Fruit fly (Drosophila melanogaster): ENCODE data around the gene CG11594.
A peak's percentile ranks its signal among the peaks of the same experiment; 100 is the strongest.

The CG11594 gene

dm6 chr3L:4070221-4070995 is 44.6 kb upstream of the CG11594 start (continued):
- TF ChIP-seq sens-2 (GFP tag; IDR thresholded peaks at IDR 0.05) (peak; percentile 88), CG15479 (GFP tag; optimal IDR thresholded peaks at IDR 0.05) (no peak), CG11504 (tag; optimal IDR thresholded peaks at IDR 0.05) (peak; percentile 86), nmo (GFP tag; optimal IDR thresholded peaks at IDR 0.05) (peak; percentile 86), NC2α (GFP tag; optimal IDR thresholded peaks at IDR 0.05) (peak; percentile 72), maf-S (GFP tag; optimal IDR thresholded peaks at IDR 0.05) (peak; percentile 86), Sin3A (optimal IDR thresholded peaks at IDR 0.05) (no peak), CG10654 (GFP tag; optimal IDR thresholded peaks at IDR 0.05) (peak; percentile 77), Nf-YA (GFP tag; IDR thresholded peaks at IDR 0.05) (peak; percentile 91), CG14667 (GFP tag; IDR thresholded peaks at IDR 0.05) (peak; percentile 89), Kr (GFP tag; optimal IDR thresholded peaks at IDR 0.05) (no peak), CG3838 (GFP tag; optimal IDR thresholded peaks at IDR 0.05) (peak; percentile 36), ci (GFP tag; IDR thresholded peaks at IDR 0.05) (peak; percentile 98), CG17802 (tag; optimal IDR thresholded peaks at IDR 0.05) (peak; percentile 70), CG11560 (tag; IDR thresholded peaks at IDR 0.05) (peak; percentile 82)

DNA sequence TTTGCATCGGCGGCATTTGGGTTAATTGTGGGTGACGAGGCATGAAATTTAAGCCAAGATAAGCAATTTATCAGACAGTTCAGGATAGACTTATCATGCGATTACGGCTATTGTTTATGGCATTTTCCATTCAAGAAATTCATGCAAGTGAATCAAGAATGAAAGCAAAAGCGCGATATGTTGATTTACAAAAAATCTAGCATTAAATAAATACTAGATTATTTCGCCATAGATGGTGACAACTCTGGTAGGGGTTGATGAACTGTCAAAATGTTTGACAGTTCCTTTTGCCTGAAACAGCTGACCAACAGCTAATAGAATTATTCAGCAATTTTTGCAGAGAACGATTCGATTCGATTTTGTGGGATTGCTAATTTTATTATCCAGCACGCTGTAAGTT is 43.3 kb upstream of the CG11594 start, which contains the start of gene CG32259:
Gene CG32259, plus strand, starts transcription at position 301 of the 400 bp plus-strand sequence.
- peak; percentile 84 for TF ChIP-seq stwl (tag; optimal IDR thresholded peaks at IDR 0.05)
- no peak for TF ChIP-seq NFAT (GFP tag; IDR thresholded peaks at IDR 0.05)
- no peak for TF ChIP-seq Ravus (GFP tag; IDR thresholded peaks at IDR 0.05)

- TF ChIP-seq CG2889 (GFP tag; IDR thresholded peaks at IDR 0.05) (no peak), Sox102F (GFP tag; optimal IDR thresholded peaks at IDR 0.05) (no peak), zfh2 (GFP tag; optimal IDR thresholded peaks at IDR 0.05) (no peak), abd-A (tag; optimal IDR thresholded peaks at IDR 0.05) (no peak), Deaf1 (tag; optimal IDR thresholded peaks at IDR 0.05) (peak; percentile 58), NFAT (GFP tag; IDR thresholded peaks at IDR 0.05) (0 out of 2 replicates have a peak, but pooled peaks have one; percentile 20), CG2202 (tag; optimal IDR thresholded peaks at IDR 0.05) (no peak), Dek (tag; optimal IDR thresholded peaks at IDR 0.05) (no peak), CG13296 (GFP tag; optimal IDR thresholded peaks at IDR 0.05) (no peak), CG10431 (GFP tag; optimal IDR thresholded peaks at IDR 0.05) (no peak), jing (GFP tag; optimal IDR thresholded peaks at IDR 0.05) (no peak), Bgb (GFP tag; IDR thresholded peaks at IDR 0.05; ENCODE audit: partially characterized antibody) (no peak), Doc3 (GFP tag; IDR thresholded peaks at IDR 0.05; ENCODE audit: partially characterized antibody) (no peak), CG11085 (GFP tag; IDR thresholded peaks at IDR 0.05) (no peak), Taf1 (GFP tag; IDR thresholded peaks at IDR 0.05) (no peak), grn (GFP tag; optimal IDR thresholded peaks at IDR 0.05) (peak; percentile 33), gt (GFP tag; IDR thresholded peaks at IDR 0.05) (no peak), Max (GFP tag; optimal IDR thresholded peaks at IDR 0.05) (no peak), knrl (GFP tag; IDR thresholded peaks at IDR 0.05; ENCODE audit: partially characterized antibody) (no peak), ERR (GFP tag; optimal IDR thresholded peaks at IDR 0.05) (no peak), scrt (GFP tag; optimal IDR thresholded peaks at IDR 0.05) (no peak), oc (tag; optimal IDR thresholded peaks at IDR 0.05) (no peak), Drgx (GFP tag; IDR thresholded peaks at IDR 0.05) (peak; percentile 35; the same call in 1 of the 2 replicates), Ets65A (GFP tag) (no peak), CG11723 (GFP tag; optimal IDR thresholded peaks at IDR 0.05) (no peak), crol (GFP tag; IDR thresholded peaks at IDR 0.05) (peak; percentile 73), CG18764 (GFP tag; optimal IDR thresholded peaks at IDR 0.05) (no peak), klu (GFP tag; IDR thresholded peaks at IDR 0.05) (no peak), crp (GFP tag; optimal IDR thresholded peaks at IDR 0.05) (no peak), Gug (GFP tag; IDR thresholded peaks at IDR 0.05) (no peak), Abd-B (GFP tag; optimal IDR thresholded peaks at IDR 0.05) (no peak)
Observed at dm6 chr3L:4068368-4068767, 42.6 kb upstream of the CG11594 start.

All from whole organism, embryonic.